Fruit fly (Drosophila melanogaster) whole organism, embryonic: ENCODE results near the gene CG42538.

ENCODE experiments used
- Doc2 ChIP-seq: fragments of 200-800 bp; sonication (Bioruptor generic); IDR thresholded peaks from 2 replicates; pipeline ENCODE4 v1.3.6; 2022; ENCODE audit warnings: missing biosample characterization, missing genetic modification characterization
- lmd ChIP-seq: fragments of 200-800 bp; sonication (Bioruptor generic); IDR thresholded peaks from 2 replicates; pipeline ENCODE4 v1.3.6; 2022; ENCODE audit warnings: missing biosample characterization, missing genetic modification characterization

dm6 chr3L:16033090-16033828 lies 1.1 kb upstream of the CG42538 start, which contains the start of the genes CG42717 and CG42716:
- no peak for TF ChIP-seq Doc2 (GFP tag; lab: Robert Waterston, UW)
- TF ChIP-seq lmd (GFP tag; lab: Robert Waterston, UW), result no peak
